Worm (Caenorhabditis elegans) whole organism, young adult: ENCODE results near the gene W09C2.9.
A peak's percentile ranks its signal among the peaks of the same experiment; 100 is the strongest.

ENCODE experiments used
- B0261.1 ChIP-seq: sonication (generic microtip); optimal IDR thresholded peaks from 2 replicates; lab custom pipeline; 2016; ENCODE audit warnings: mild to moderate bottlenecking, missing genetic modification characterization, moderate library complexity, missing compliant biosample characterization
- C06A6.2 ChIP-seq: fragments of 200-800 bp; sonication (Bioruptor generic); conservative IDR thresholded peaks from 2 replicates; pipeline ENCODE4 v1.3.6; 2022; ENCODE audit warnings: missing genetic modification characterization, missing compliant biosample characterization
- D2030.7 ChIP-seq: fragments of 200-800 bp; sonication (Bioruptor generic); IDR thresholded peaks from 2 replicates; pipeline ENCODE4 v1.3.6; 2022; ENCODE audit warnings: missing genetic modification reagents, missing genetic modification characterization, missing compliant biosample characterization
- F23B12.7 ChIP-seq: sonication (generic microtip); optimal IDR thresholded peaks from 2 replicates; lab custom pipeline; 2017; ENCODE audit warnings: missing genetic modification characterization, mild to moderate bottlenecking, missing compliant biosample characterization, antibody characterized with exemption, moderate library complexity; ENCODE audit not compliant: insufficient read depth
- F37B4.10 ChIP-seq: fragments of 200-800 bp; sonication (Bioruptor generic); IDR thresholded peaks from 2 replicates; pipeline ENCODE4 v1.3.6; 2022; ENCODE audit warnings: missing genetic modification characterization, missing compliant biosample characterization
- F52B5.7 ChIP-seq: sonication (generic microtip); optimal IDR thresholded peaks from 2 replicates; lab custom pipeline; 2016; ENCODE audit warnings: mild to moderate bottlenecking, missing genetic modification characterization, missing compliant biosample characterization
- F55B11.4 ChIP-seq: sonication (generic microtip); optimal IDR thresholded peaks from 2 replicates; lab custom pipeline; 2016; ENCODE audit warnings: missing compliant biosample characterization, missing genetic modification characterization, borderline replicate concordance; ENCODE audit not compliant: insufficient read depth
- Y53G8AR.9 ChIP-seq: fragments of 200-800 bp; sonication (Bioruptor generic); conservative IDR thresholded peaks from 2 replicates; pipeline ENCODE4 v1.3.6; 2022; ENCODE audit warnings: missing genetic modification reagents, missing genetic modification characterization, missing compliant biosample characterization
- ZK185.1 ChIP-seq: sonication (generic microtip); optimal IDR thresholded peaks from 2 replicates; lab custom pipeline; 2016; ENCODE audit warnings: mild to moderate bottlenecking, missing genetic modification characterization, missing compliant biosample characterization; ENCODE audit not compliant: poor library complexity, severe bottlenecking
- athp-1 ChIP-seq: sonication (generic microtip); optimal IDR thresholded peaks from 2 replicates; lab custom pipeline; 2017; ENCODE audit warnings: mild to moderate bottlenecking, missing genetic modification characterization, missing compliant biosample characterization
- attf-3 ChIP-seq: fragments of 200-800 bp; sonication (Bioruptor generic); conservative IDR thresholded peaks from 2 replicates; pipeline ENCODE4 v1.3.6; 2022; ENCODE audit warnings: missing genetic modification reagents, missing genetic modification characterization, missing compliant biosample characterization
- attf-5 ChIP-seq: fragments of 200-800 bp; sonication (Bioruptor generic); optimal IDR thresholded peaks from 2 replicates; lab custom pipeline; 2018; ENCODE audit warnings: mild to moderate bottlenecking, missing genetic modification characterization, missing compliant biosample characterization
- cebp-1 ChIP-seq, 2 experiments: fragments of 200-800 bp in 1 of 2; sonication (Bioruptor generic) in 1 of 2; sonication (generic microtip) in 1 of 2; IDR thresholded peaks in 1 of 2; optimal IDR thresholded peaks in 1 of 2; 2 replicates each; pipeline versions ENCODE4 v1.3.6 to Lab custom; 2017 to 2022; ENCODE audit warnings: missing compliant biosample characterization in 2 of 2, missing genetic modification characterization in 2 of 2, mild to moderate bottlenecking in 1 of 2, missing genetic modification reagents in 1 of 2, moderate library complexity in 1 of 2
- cebp-2 ChIP-seq: fragments of 200-800 bp; sonication (Bioruptor generic); IDR thresholded peaks from 2 replicates; pipeline ENCODE4 v1.3.6; 2022; ENCODE audit warnings: missing genetic modification characterization, missing compliant biosample characterization
- ceh-58 ChIP-seq: fragments of 200-800 bp; sonication (Bioruptor generic); IDR thresholded peaks from 2 replicates; pipeline ENCODE4 v1.3.6; 2022; ENCODE audit warnings: missing genetic modification characterization, missing compliant biosample characterization
- ceh-91 ChIP-seq: fragments of 200-800 bp; sonication (Bioruptor generic); IDR thresholded peaks from 2 replicates; pipeline ENCODE4 v1.3.6; 2022; ENCODE audit warnings: missing genetic modification reagents, missing genetic modification characterization, missing compliant biosample characterization
- chd-7 ChIP-seq: sonication (generic microtip); optimal IDR thresholded peaks from 2 replicates; lab custom pipeline; 2016; ENCODE audit warnings: mild to moderate bottlenecking, missing genetic modification characterization, moderate library complexity, missing compliant biosample characterization
- die-1 ChIP-seq: sonication (generic microtip); optimal IDR thresholded peaks from 2 replicates; lab custom pipeline; 2016; ENCODE audit warnings: missing genotype, mild to moderate bottlenecking, missing genetic modification characterization, missing compliant biosample characterization
- dpff-1 ChIP-seq: sonication (generic microtip); optimal IDR thresholded peaks from 2 replicates; lab custom pipeline; 2017; ENCODE audit warnings: mild to moderate bottlenecking, missing genetic modification characterization, missing compliant biosample characterization
- egl-18 ChIP-seq: fragments of 200-800 bp; sonication (Bioruptor generic); IDR thresholded peaks from 2 replicates; pipeline ENCODE4 v1.3.6; 2022; ENCODE audit warnings: missing genetic modification reagents, missing genetic modification characterization, missing compliant biosample characterization
- him-1 ChIP-seq: sonication (generic microtip); optimal IDR thresholded peaks from 2 replicates; lab custom pipeline; 2016; ENCODE audit warnings: missing genotype, missing genetic modification reagents, missing genetic modification characterization, missing compliant biosample characterization
- hlh-12 ChIP-seq: sonication (generic microtip); optimal IDR thresholded peaks from 2 replicates; lab custom pipeline; 2016; ENCODE audit warnings: missing genetic modification characterization, missing compliant biosample characterization
- hmg-1.2 ChIP-seq: fragments of 200-800 bp; sonication (Bioruptor generic); IDR thresholded peaks from 2 replicates; pipeline ENCODE4 v1.3.6; 2022; ENCODE audit warnings: missing genetic modification reagents, missing genetic modification characterization, missing compliant biosample characterization
- hsf-1 ChIP-seq: fragments of 200-800 bp; sonication (Bioruptor generic); IDR thresholded peaks from 2 replicates; pipeline ENCODE4 v1.3.6; 2022; ENCODE audit warnings: missing genetic modification reagents, missing genetic modification characterization, missing compliant biosample characterization
- let-607 ChIP-seq, 2 experiments: fragments of 200-800 bp in 1 of 2; sonication (Bioruptor generic) in 1 of 2; sonication (generic microtip) in 1 of 2; optimal IDR thresholded peaks; 2 replicates each; lab custom pipeline; 2016 to 2018; ENCODE audit warnings: mild to moderate bottlenecking in 2 of 2, missing compliant biosample characterization in 2 of 2, missing genetic modification characterization in 2 of 2, moderate library complexity in 2 of 2, missing genotype in 1 of 2
- lin-35 ChIP-seq, 3 experiments: fragments of 150-350 bp in 2 of 3; sonication (generic microtip) in 1 of 3; optimal IDR thresholded peaks; 2 replicates each; lab custom pipeline; 2014 to 2018; ENCODE audit warnings: missing biosample characterization in 3 of 3, missing genetic modification characterization in 3 of 3, missing genetic modification reagents in 3 of 3
- lin-40 ChIP-seq: sonication (generic microtip); optimal IDR thresholded peaks from 2 replicates; lab custom pipeline; 2016; ENCODE audit warnings: missing genetic modification characterization, mild to moderate bottlenecking, missing compliant biosample characterization, missing genotype, missing genetic modification reagents
- lin-54 ChIP-seq: fragments of 200-800 bp; sonication (Bioruptor generic); optimal IDR thresholded peaks from 2 replicates; lab custom pipeline; 2018; ENCODE audit warnings: mild to moderate bottlenecking, missing genetic modification characterization, missing compliant biosample characterization
- madf-10 ChIP-seq: sonication (generic microtip); optimal IDR thresholded peaks from 2 replicates; lab custom pipeline; 2016; ENCODE audit warnings: mild to moderate bottlenecking, missing genetic modification characterization, missing compliant biosample characterization
- madf-8 ChIP-seq: fragments of 200-800 bp; sonication (Bioruptor generic); conservative IDR thresholded peaks from 2 replicates; pipeline ENCODE4 v1.3.6; 2022; ENCODE audit warnings: missing genetic modification reagents, missing genetic modification characterization, missing compliant biosample characterization
- mes-4 ChIP-seq: sonication (generic microtip); optimal IDR thresholded peaks from 2 replicates; lab custom pipeline; 2016; ENCODE audit warnings: missing genotype, missing genetic modification characterization, missing compliant biosample characterization
- nfya-1 ChIP-seq: sonication (generic microtip); optimal IDR thresholded peaks from 2 replicates; lab custom pipeline; 2017; ENCODE audit warnings: antibody characterized with exemption, missing compliant biosample characterization, missing genetic modification characterization, borderline replicate concordance; ENCODE audit not compliant: insufficient read depth
- nhr-80 ChIP-seq: sonication (generic microtip); optimal IDR thresholded peaks from 2 replicates; lab custom pipeline; 2016; ENCODE audit warnings: missing genetic modification characterization, missing compliant biosample characterization
- pha-4 ChIP-seq: fragments of 150-350 bp; sonication (generic microtip); optimal IDR thresholded peaks from 2 replicates; lab custom pipeline; 2014; ENCODE audit warnings: missing biosample characterization, missing genetic modification reagents, missing genetic modification characterization
- rcor-1 ChIP-seq: fragments of 200-800 bp; sonication (Bioruptor generic); IDR thresholded peaks from 2 replicates; pipeline ENCODE4 v1.3.6; 2022; ENCODE audit warnings: missing genetic modification reagents, missing genetic modification characterization, missing compliant biosample characterization
- rec-8 ChIP-seq, 2 experiments: sonication (generic microtip); optimal IDR thresholded peaks; 2 replicates each; lab custom pipeline; 2016; ENCODE audit warnings: mild to moderate bottlenecking in 2 of 2, missing genetic modification characterization in 2 of 2, missing genetic modification reagents in 2 of 2, missing genotype in 2 of 2, missing biosample characterization in 1 of 2, missing compliant biosample characterization in 1 of 2, moderate library complexity in 1 of 2
- snpc-4 ChIP-seq, 5 experiments: fragments of 150-350 bp in 1 of 5; sonication (generic microtip) in 4 of 5; optimal IDR thresholded peaks; 2 replicates each; lab custom pipeline; 2014 to 2018; ENCODE audit warnings: missing genetic modification characterization in 5 of 5, missing biosample characterization in 3 of 5, antibody characterized with exemption in 2 of 5, mild to moderate bottlenecking in 2 of 5, missing compliant biosample characterization in 2 of 5, missing genotype in 2 of 5, moderate library complexity in 2 of 5, missing genetic modification reagents in 1 of 5
- somi-1 ChIP-seq: fragments of 200-800 bp; sonication (Bioruptor generic); optimal IDR thresholded peaks from 2 replicates; lab custom pipeline; 2018; ENCODE audit warnings: mild to moderate bottlenecking, missing genetic modification characterization, missing compliant biosample characterization
- tbp1 ChIP-seq: fragments of 200-800 bp; sonication (Bioruptor generic); optimal IDR thresholded peaks from 2 replicates; lab custom pipeline; 2018; ENCODE audit warnings: mild to moderate bottlenecking, missing genetic modification characterization, missing compliant biosample characterization
- unc-130 ChIP-seq: sonication (generic microtip); optimal IDR thresholded peaks from 2 replicates; lab custom pipeline; 2016; ENCODE audit warnings: missing genetic modification reagents, missing genetic modification characterization, missing compliant biosample characterization
- ztf-26 ChIP-seq: sonication (generic microtip); optimal IDR thresholded peaks from 2 replicates; lab custom pipeline; 2017; ENCODE audit warnings: missing genetic modification characterization, missing compliant biosample characterization

W09C2.9 gene

DNA sequence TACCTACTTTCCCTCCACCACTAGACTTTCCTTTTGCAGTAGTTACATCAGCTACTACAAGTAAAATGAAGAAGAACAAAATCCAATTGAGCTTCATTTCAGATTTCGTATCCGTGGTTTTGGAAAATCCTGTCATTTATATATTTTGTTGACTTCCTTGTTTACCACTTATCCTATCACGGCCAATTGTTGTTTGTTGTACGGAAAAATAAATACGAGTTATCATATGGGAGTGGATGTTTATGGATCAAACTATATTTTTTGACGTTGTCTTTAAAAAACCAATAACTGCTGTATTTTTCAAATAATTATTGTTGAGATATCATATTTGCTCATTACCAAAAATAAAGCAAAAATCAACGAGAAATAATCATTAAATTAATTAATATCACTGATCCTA, at the start of gene W09C2.9:
Gene W09C2.9, minus strand, starts transcription at position 101 of the 400 bp plus-strand sequence.
- TF ChIP-seq lin-54 (GFP tag; lab: Kevin White, UChicago): no peak
- no peak for TF ChIP-seq hlh-12 (tag; lab: Kevin White, UChicago)
- TF ChIP-seq unc-130: no peak
- TF ChIP-seq F37B4.10 (GFP tag; lab: Robert Waterston, UW): no peak
- no peak for TF ChIP-seq Y53G8AR.9 (GFP tag; lab: Robert Waterston, UW)
- TF ChIP-seq rcor-1 (GFP tag; lab: Robert Waterston, UW): no peak
- no peak for TF ChIP-seq cebp-2 (GFP tag; lab: Robert Waterston, UW)
- TF ChIP-seq athp-1 (tag; lab: Kevin White, UChicago): no peak
- TF ChIP-seq rec-8 (tag; optimal IDR thresholded peaks at IDR 0.05; lab: Kevin White, UChicago): no peak
- TF ChIP-seq madf-8 (GFP tag; lab: Robert Waterston, UW): no peak
- TF ChIP-seq, all 124 proteins: peak for 0

DNA sequence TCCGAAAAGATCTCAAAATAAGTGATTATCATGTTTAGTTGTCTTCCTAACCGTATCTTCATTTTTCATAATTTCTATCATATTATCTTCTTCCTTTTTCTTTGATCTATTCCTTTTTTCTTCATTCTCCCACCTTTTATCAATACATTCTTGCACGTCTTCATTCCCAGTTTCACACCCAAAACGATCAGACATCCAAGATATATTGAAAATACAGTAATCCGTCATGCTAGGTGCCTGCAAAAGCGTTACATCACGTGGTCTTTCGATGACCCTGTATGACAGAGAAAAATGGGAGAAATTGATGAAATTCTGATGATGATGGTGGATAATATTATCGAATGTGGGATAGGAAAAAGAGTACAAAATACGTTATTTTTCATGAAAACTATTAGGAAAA, 49.3 kb upstream of the W09C2.9 start:
- TF ChIP-seq Y53G8AR.9 (GFP tag; lab: Robert Waterston, UW) (no peak), chd-7 (tag; lab: Kevin White, UChicago) (no peak), D2030.7 (GFP tag; lab: Robert Waterston, UW) (no peak), pha-4 (tag; lab: Kevin White, UChicago) (no peak), ztf-26 (tag; lab: Kevin White, UChicago) (peak; percentile 47), somi-1 (peak; percentile 82), nfya-1 (tag; lab: Kevin White, UChicago) (no peak), nhr-80 (tag; lab: Kevin White, UChicago) (no peak), him-1 (no peak), ceh-58 (GFP tag; lab: Robert Waterston, UW) (no peak), cebp-1 (GFP tag; IDR thresholded peaks at IDR 0.05; lab: Robert Waterston, UW) (no peak), cebp-1 (tag; optimal IDR thresholded peaks at IDR 0.05; lab: Kevin White, UChicago) (peak; percentile 33), hsf-1 (no peak), lin-40 (tag; lab: Kevin White, UChicago) (peak; percentile 53)
- TF ChIP-seq, all 124 proteins: peak for 4

DNA sequence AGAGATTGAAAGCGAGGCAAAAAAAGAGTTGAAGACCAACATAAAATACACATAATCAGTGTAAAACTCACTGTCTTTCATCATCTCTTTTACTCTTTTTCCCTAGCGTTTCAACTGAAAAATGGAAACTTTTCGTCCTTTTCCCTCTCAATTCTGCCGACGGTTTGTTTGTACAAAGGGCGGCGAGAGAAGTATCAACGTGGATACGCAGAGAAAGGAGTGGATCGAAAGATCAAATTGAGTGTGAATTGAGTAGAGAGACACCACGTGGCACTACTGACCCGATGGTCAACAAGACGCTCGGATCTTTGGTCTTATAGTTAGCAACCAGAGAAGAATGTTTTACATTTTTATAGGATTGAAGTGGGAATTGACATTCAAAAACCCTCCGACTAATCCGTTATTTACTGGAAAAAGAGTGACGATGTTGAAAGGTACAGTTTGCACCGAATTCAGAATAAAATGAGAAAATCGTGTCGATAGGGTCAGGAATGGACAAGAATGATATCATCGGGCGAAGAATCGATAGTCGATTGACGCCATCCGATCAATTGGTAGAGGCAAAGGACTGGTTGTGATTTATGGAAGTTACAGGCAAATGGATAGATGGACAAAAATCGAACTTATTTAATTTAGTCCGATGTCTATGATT, 48.0 kb upstream of the W09C2.9 start:
- TF ChIP-seq tbp1 (peak; percentile 23), pha-4 (tag; lab: Kevin White, UChicago) (peak; percentile 76), die-1 (no peak), attf-5 (GFP tag; lab: Kevin White, UChicago) (peak; percentile 35), lin-35 (GFP tag; optimal IDR thresholded peaks at IDR 0.05; lab: Kevin White, UChicago) (peak in 1 of 3 experiments; percentile 10), mes-4 (tag; lab: Kevin White, UChicago) (no peak), ZK185.1 (tag; lab: Kevin White, UChicago) (peak; percentile 26), C06A6.2 (GFP tag; lab: Robert Waterston, UW) (0 out of 2 replicates have a peak, but pooled peaks have one; percentile 46), F55B11.4 (tag; lab: Kevin White, UChicago) (no peak), dpff-1 (tag; lab: Kevin White, UChicago) (no peak), snpc-4 (GFP tag; optimal IDR thresholded peaks at IDR 0.05; lab: Kevin White, UChicago) (no peak), snpc-4 (tag; optimal IDR thresholded peaks at IDR 0.05; lab: Kevin White, UChicago) (peak in 1 of 4 experiments; percentile 11), D2030.7 (GFP tag; lab: Robert Waterston, UW) (no peak), somi-1 (peak; percentile 53), nhr-80 (tag; lab: Kevin White, UChicago) (peak; percentile 88), lin-54 (GFP tag; lab: Kevin White, UChicago) (peak; percentile 10), lin-40 (tag; lab: Kevin White, UChicago) (peak; percentile 67), unc-130 (no peak), egl-18 (GFP tag; lab: Robert Waterston, UW) (no peak), B0261.1 (tag; lab: Kevin White, UChicago) (no peak), ceh-91 (no peak), madf-10 (tag; lab: Kevin White, UChicago) (no peak), hmg-1.2 (GFP tag; lab: Robert Waterston, UW) (peak; percentile 24; the same call in 1 of the 2 replicates), attf-3 (GFP tag; lab: Robert Waterston, UW) (no peak), let-607 (tag; optimal IDR thresholded peaks at IDR 0.05; lab: Kevin White, UChicago) (peak in 1 of 2 experiments; percentile 46), F52B5.7 (tag; lab: Kevin White, UChicago) (no peak), F23B12.7 (tag; lab: Kevin White, UChicago) (peak; percentile 37)
